Worm (Caenorhabditis elegans) whole organism, young adult: ENCODE data around the gene frm-3.

ENCODE experiments used
- Y53F4B.3 ChIP-seq: fragments of 200-800 bp; sonication (Bioruptor generic); IDR thresholded peaks from 2 replicates; pipeline ENCODE4 v1.3.6; 2022; ENCODE audit warnings: missing genetic modification reagents, missing genetic modification characterization, missing compliant biosample characterization
- ZK185.1 ChIP-seq: sonication (generic microtip); optimal IDR thresholded peaks from 2 replicates; lab custom pipeline; 2016; ENCODE audit warnings: mild to moderate bottlenecking, missing genetic modification characterization, missing compliant biosample characterization; ENCODE audit not compliant: poor library complexity, severe bottlenecking
- cebp-1 ChIP-seq, 2 experiments: fragments of 200-800 bp in 1 of 2; sonication (Bioruptor generic) in 1 of 2; sonication (generic microtip) in 1 of 2; IDR thresholded peaks in 1 of 2; optimal IDR thresholded peaks in 1 of 2; 2 replicates each; pipeline versions ENCODE4 v1.3.6 to Lab custom; 2017 to 2022; ENCODE audit warnings: missing compliant biosample characterization in 2 of 2, missing genetic modification characterization in 2 of 2, mild to moderate bottlenecking in 1 of 2, missing genetic modification reagents in 1 of 2, moderate library complexity in 1 of 2
- ceh-27 ChIP-seq: fragments of 200-800 bp; sonication (Bioruptor generic); optimal IDR thresholded peaks from 2 replicates; lab custom pipeline; 2018; ENCODE audit warnings: mild to moderate bottlenecking, missing genetic modification characterization, moderate library complexity, missing compliant biosample characterization
- pha-4 ChIP-seq: fragments of 150-350 bp; sonication (generic microtip); optimal IDR thresholded peaks from 2 replicates; lab custom pipeline; 2014; ENCODE audit warnings: missing biosample characterization, missing genetic modification reagents, missing genetic modification characterization
- snpc-4 ChIP-seq, 5 experiments: fragments of 150-350 bp in 1 of 5; sonication (generic microtip) in 4 of 5; optimal IDR thresholded peaks; 2 replicates each; lab custom pipeline; 2014 to 2018; ENCODE audit warnings: missing genetic modification characterization in 5 of 5, missing biosample characterization in 3 of 5, antibody characterized with exemption in 2 of 5, mild to moderate bottlenecking in 2 of 5, missing compliant biosample characterization in 2 of 5, missing genotype in 2 of 5, moderate library complexity in 2 of 5, missing genetic modification reagents in 1 of 5
- somi-1 ChIP-seq: fragments of 200-800 bp; sonication (Bioruptor generic); optimal IDR thresholded peaks from 2 replicates; lab custom pipeline; 2018; ENCODE audit warnings: mild to moderate bottlenecking, missing genetic modification characterization, missing compliant biosample characterization

DNA sequence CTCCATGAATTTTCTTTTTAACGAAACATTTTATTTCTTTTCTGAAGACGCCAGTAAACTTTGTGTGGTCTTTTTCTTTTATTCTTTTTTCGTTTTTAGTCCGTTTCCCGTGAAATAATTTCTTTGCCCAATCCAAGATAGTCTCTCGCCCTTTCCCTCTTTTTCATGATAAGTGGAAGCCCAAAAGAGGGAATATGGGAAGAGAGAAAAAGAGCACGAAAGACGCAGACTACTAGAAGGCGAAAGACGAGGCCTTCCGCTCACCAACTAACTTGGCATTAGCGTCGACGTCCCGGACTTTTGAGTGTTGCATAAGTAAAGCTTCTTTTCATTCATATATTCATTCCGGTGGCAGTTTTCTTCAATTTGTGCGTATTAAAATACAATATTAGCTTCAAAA lies 19.4 kb upstream of the frm-3 start:
- TF ChIP-seq snpc-4 (GFP tag; optimal IDR thresholded peaks at IDR 0.05; lab: Kevin White, UChicago), result no peak
- TF ChIP-seq snpc-4 (tag; optimal IDR thresholded peaks at IDR 0.05; lab: Kevin White, UChicago), result no peak
- TF ChIP-seq cebp-1 (GFP tag; IDR thresholded peaks at IDR 0.05; lab: Robert Waterston, UW), result no peak
- no peak for TF ChIP-seq cebp-1 (tag; optimal IDR thresholded peaks at IDR 0.05; lab: Kevin White, UChicago)
- TF ChIP-seq ZK185.1 (tag; lab: Kevin White, UChicago), result no peak
- TF ChIP-seq somi-1, result no peak
- no peak for TF ChIP-seq Y53F4B.3 (GFP tag; lab: Robert Waterston, UW)
- TF ChIP-seq ceh-27, result no peak
- no peak for TF ChIP-seq pha-4
